Worm (Caenorhabditis elegans) whole organism, young adult: ENCODE data around the gene R04B5.7.
"Not testable (repeated sequence)": the region's sequence is repeated elsewhere in the genome, so short reads cannot be mapped to it uniquely, and the experiment has no call there.

Experiments used
- B0035.1 ChIP-seq: sonication (generic microtip); optimal IDR thresholded peaks from 2 replicates; lab custom pipeline; 2016; ENCODE audit warnings: missing genetic modification characterization, mild to moderate bottlenecking, missing compliant biosample characterization, missing genotype, missing genetic modification reagents
- B0336.3 ChIP-seq: fragments of 200-800 bp; sonication (Bioruptor generic); IDR thresholded peaks from 2 replicates; pipeline ENCODE4 v1.3.6; 2022; ENCODE audit warnings: missing genetic modification characterization, missing compliant biosample characterization
- D2030.7 ChIP-seq: fragments of 200-800 bp; sonication (Bioruptor generic); IDR thresholded peaks from 2 replicates; pipeline ENCODE4 v1.3.6; 2022; ENCODE audit warnings: missing genetic modification reagents, missing genetic modification characterization, missing compliant biosample characterization
- F33H1.4 ChIP-seq: fragments of 200-800 bp; sonication (Bioruptor generic); IDR thresholded peaks from 2 replicates; pipeline ENCODE4 v1.3.6; 2022; ENCODE audit warnings: missing genetic modification reagents, missing genetic modification characterization, missing compliant biosample characterization
- T26A5.8 ChIP-seq: sonication (generic microtip); optimal IDR thresholded peaks from 2 replicates; lab custom pipeline; 2016; ENCODE audit warnings: missing genetic modification characterization, missing compliant biosample characterization
- Y79H2A.3 ChIP-seq: fragments of 200-800 bp; sonication (Bioruptor generic); conservative IDR thresholded peaks from 2 replicates; pipeline ENCODE4 v1.3.6; 2022; ENCODE audit warnings: missing genetic modification reagents, missing genetic modification characterization, missing compliant biosample characterization
- attf-5 ChIP-seq: fragments of 200-800 bp; sonication (Bioruptor generic); optimal IDR thresholded peaks from 2 replicates; lab custom pipeline; 2018; ENCODE audit warnings: mild to moderate bottlenecking, missing genetic modification characterization, missing compliant biosample characterization
- attf-6 ChIP-seq: fragments of 200-800 bp; sonication (Bioruptor generic); IDR thresholded peaks from 2 replicates; pipeline ENCODE4 v1.3.6; 2022; ENCODE audit warnings: missing genetic modification reagents, missing genetic modification characterization, missing compliant biosample characterization
- bed-1 ChIP-seq: fragments of 200-800 bp; sonication (Bioruptor generic); IDR thresholded peaks from 2 replicates; pipeline ENCODE4 v1.3.6; 2022; ENCODE audit warnings: missing genetic modification reagents, missing genetic modification characterization, missing compliant biosample characterization
- cebp-1 ChIP-seq, 2 experiments: fragments of 200-800 bp in 1 of 2; sonication (Bioruptor generic) in 1 of 2; sonication (generic microtip) in 1 of 2; IDR thresholded peaks in 1 of 2; optimal IDR thresholded peaks in 1 of 2; 2 replicates each; pipeline versions ENCODE4 v1.3.6 to Lab custom; 2017 to 2022; ENCODE audit warnings: missing compliant biosample characterization in 2 of 2, missing genetic modification characterization in 2 of 2, mild to moderate bottlenecking in 1 of 2, missing genetic modification reagents in 1 of 2, moderate library complexity in 1 of 2
- ceh-100 ChIP-seq: fragments of 200-800 bp; sonication (Bioruptor generic); IDR thresholded peaks from 2 replicates; pipeline ENCODE4 v1.3.6; 2022; ENCODE audit warnings: missing genetic modification reagents, missing genetic modification characterization, missing compliant biosample characterization
- ceh-27 ChIP-seq: fragments of 200-800 bp; sonication (Bioruptor generic); optimal IDR thresholded peaks from 2 replicates; lab custom pipeline; 2018; ENCODE audit warnings: mild to moderate bottlenecking, missing genetic modification characterization, moderate library complexity, missing compliant biosample characterization
- ceh-40 ChIP-seq: fragments of 200-800 bp; sonication (Bioruptor generic); IDR thresholded peaks from 2 replicates; pipeline ENCODE4 v1.3.6; 2022; ENCODE audit warnings: missing genetic modification characterization, missing compliant biosample characterization
- dox-1 ChIP-seq: fragments of 200-800 bp; sonication (Bioruptor generic); IDR thresholded peaks from 2 replicates; pipeline ENCODE4 v1.3.6; 2022; ENCODE audit warnings: missing genetic modification reagents, missing genetic modification characterization, missing compliant biosample characterization
- dpl-1 ChIP-seq: fragments of 150-350 bp; optimal IDR thresholded peaks from 2 replicates; lab custom pipeline; 2014; ENCODE audit warnings: missing biosample characterization, missing genetic modification reagents, missing genetic modification characterization
- egl-44 ChIP-seq: fragments of 200-800 bp; sonication (Bioruptor generic); IDR thresholded peaks from 2 replicates; pipeline ENCODE4 v1.3.6; 2022; ENCODE audit warnings: missing genetic modification reagents, missing genetic modification characterization, missing compliant biosample characterization
- ekl-4 ChIP-seq: fragments of 200-800 bp; sonication (Bioruptor generic); IDR thresholded peaks from 2 replicates; pipeline ENCODE4 v1.3.6; 2022; ENCODE audit warnings: missing genetic modification reagents, missing genetic modification characterization, missing compliant biosample characterization
- hlh-26 ChIP-seq: fragments of 200-800 bp; sonication (Bioruptor generic); conservative IDR thresholded peaks from 2 replicates; pipeline ENCODE4 v1.3.6; 2022; ENCODE audit warnings: missing genetic modification reagents, missing genetic modification characterization, missing compliant biosample characterization
- hmg-1.2 ChIP-seq: fragments of 200-800 bp; sonication (Bioruptor generic); IDR thresholded peaks from 2 replicates; pipeline ENCODE4 v1.3.6; 2022; ENCODE audit warnings: missing genetic modification reagents, missing genetic modification characterization, missing compliant biosample characterization
- hsf-1 ChIP-seq: fragments of 200-800 bp; sonication (Bioruptor generic); IDR thresholded peaks from 2 replicates; pipeline ENCODE4 v1.3.6; 2022; ENCODE audit warnings: missing genetic modification reagents, missing genetic modification characterization, missing compliant biosample characterization
- let-607 ChIP-seq, 2 experiments: fragments of 200-800 bp in 1 of 2; sonication (Bioruptor generic) in 1 of 2; sonication (generic microtip) in 1 of 2; optimal IDR thresholded peaks; 2 replicates each; lab custom pipeline; 2016 to 2018; ENCODE audit warnings: mild to moderate bottlenecking in 2 of 2, missing compliant biosample characterization in 2 of 2, missing genetic modification characterization in 2 of 2, moderate library complexity in 2 of 2, missing genotype in 1 of 2
- lin-35 ChIP-seq, 3 experiments: fragments of 150-350 bp in 2 of 3; sonication (generic microtip) in 1 of 3; optimal IDR thresholded peaks; 2 replicates each; lab custom pipeline; 2014 to 2018; ENCODE audit warnings: missing biosample characterization in 3 of 3, missing genetic modification characterization in 3 of 3, missing genetic modification reagents in 3 of 3
- lin-54 ChIP-seq: fragments of 200-800 bp; sonication (Bioruptor generic); optimal IDR thresholded peaks from 2 replicates; lab custom pipeline; 2018; ENCODE audit warnings: mild to moderate bottlenecking, missing genetic modification characterization, missing compliant biosample characterization
- lsl-1 ChIP-seq: fragments of 200-800 bp; sonication (Bioruptor generic); optimal IDR thresholded peaks from 2 replicates; lab custom pipeline; 2018; ENCODE audit warnings: mild to moderate bottlenecking, missing genetic modification characterization, moderate library complexity, missing compliant biosample characterization
- madf-3 ChIP-seq: fragments of 200-800 bp; sonication (Bioruptor generic); IDR thresholded peaks from 2 replicates; pipeline ENCODE4 v1.3.6; 2022; ENCODE audit warnings: missing genetic modification reagents, missing genetic modification characterization, missing compliant biosample characterization
- madf-8 ChIP-seq: fragments of 200-800 bp; sonication (Bioruptor generic); conservative IDR thresholded peaks from 2 replicates; pipeline ENCODE4 v1.3.6; 2022; ENCODE audit warnings: missing genetic modification reagents, missing genetic modification characterization, missing compliant biosample characterization
- mcd-1 ChIP-seq: fragments of 200-800 bp; sonication (Bioruptor generic); IDR thresholded peaks from 2 replicates; pipeline ENCODE4 v1.3.6; 2022; ENCODE audit warnings: missing genetic modification reagents, missing genetic modification characterization, missing compliant biosample characterization
- mes-4 ChIP-seq: sonication (generic microtip); optimal IDR thresholded peaks from 2 replicates; lab custom pipeline; 2016; ENCODE audit warnings: missing genotype, missing genetic modification characterization, missing compliant biosample characterization
- nfyb-1 ChIP-seq: fragments of 200-800 bp; sonication (Bioruptor generic); IDR thresholded peaks from 2 replicates; pipeline ENCODE4 v1.3.6; 2022; ENCODE audit warnings: missing genetic modification reagents, missing genetic modification characterization, missing compliant biosample characterization
- nhr-120 ChIP-seq: fragments of 200-800 bp; sonication (Bioruptor generic); IDR thresholded peaks from 2 replicates; pipeline ENCODE4 v1.3.6; 2022; ENCODE audit warnings: missing genetic modification characterization, missing compliant biosample characterization
- rcor-1 ChIP-seq: fragments of 200-800 bp; sonication (Bioruptor generic); IDR thresholded peaks from 2 replicates; pipeline ENCODE4 v1.3.6; 2022; ENCODE audit warnings: missing genetic modification reagents, missing genetic modification characterization, missing compliant biosample characterization
- rec-8 ChIP-seq, 2 experiments: sonication (generic microtip); optimal IDR thresholded peaks; 2 replicates each; lab custom pipeline; 2016; ENCODE audit warnings: mild to moderate bottlenecking in 2 of 2, missing genetic modification characterization in 2 of 2, missing genetic modification reagents in 2 of 2, missing genotype in 2 of 2, missing biosample characterization in 1 of 2, missing compliant biosample characterization in 1 of 2, moderate library complexity in 1 of 2
- sea-2 ChIP-seq: fragments of 200-800 bp; sonication (Bioruptor generic); IDR thresholded peaks from 2 replicates; pipeline ENCODE4 v1.3.6; 2022; ENCODE audit warnings: missing genetic modification characterization, missing compliant biosample characterization
- snpc-4 ChIP-seq, 5 experiments: fragments of 150-350 bp in 1 of 5; sonication (generic microtip) in 4 of 5; optimal IDR thresholded peaks; 2 replicates each; lab custom pipeline; 2014 to 2018; ENCODE audit warnings: missing genetic modification characterization in 5 of 5, missing biosample characterization in 3 of 5, antibody characterized with exemption in 2 of 5, mild to moderate bottlenecking in 2 of 5, missing compliant biosample characterization in 2 of 5, missing genotype in 2 of 5, moderate library complexity in 2 of 5, missing genetic modification reagents in 1 of 5
- zfh-2 ChIP-seq: fragments of 200-800 bp; sonication (Bioruptor generic); conservative IDR thresholded peaks from 2 replicates; pipeline ENCODE4 v1.3.6; 2022; ENCODE audit warnings: missing genetic modification reagents, missing genetic modification characterization, missing compliant biosample characterization
- ztf-22 ChIP-seq: fragments of 200-800 bp; sonication (Bioruptor generic); optimal IDR thresholded peaks from 2 replicates; lab custom pipeline; 2018; ENCODE audit warnings: mild to moderate bottlenecking, missing genetic modification characterization, moderate library complexity, missing compliant biosample characterization
- ztf-28 ChIP-seq: fragments of 200-800 bp; sonication (Bioruptor generic); IDR thresholded peaks from 2 replicates; pipeline ENCODE4 v1.3.6; 2022; ENCODE audit warnings: missing genetic modification reagents, missing genetic modification characterization, missing compliant biosample characterization

R04B5.7 gene

ce11 chrV:10049192-10049816 lies 41.1 kb downstream of the R04B5.7 start (continued):
- peak; percentile 70 for TF ChIP-seq D2030.7
- TF ChIP-seq attf-6 (GFP tag; lab: Robert Waterston, UW) = peak; percentile 23; the same call in 1 of the 2 replicates
- peak; percentile 90 for TF ChIP-seq madf-8
- peak; percentile 63; the same call in 1 of the 2 replicates for TF ChIP-seq egl-44 (GFP tag; lab: Robert Waterston, UW)
- TF ChIP-seq bed-1 (GFP tag; lab: Robert Waterston, UW) = 0 out of 2 replicates have a peak, but pooled peaks have one; percentile 58
- TF ChIP-seq hsf-1 (GFP tag; lab: Robert Waterston, UW) = peak; percentile 99
- 0 out of 2 replicates have a peak, but pooled peaks have one; percentile 59 for TF ChIP-seq nfyb-1 (GFP tag; lab: Robert Waterston, UW)
- TF ChIP-seq ekl-4 (GFP tag; lab: Robert Waterston, UW) = peak; percentile 66; the same call in 1 of the 2 replicates
- peak; percentile 56; the same call in 1 of the 2 replicates for TF ChIP-seq rcor-1
- TF ChIP-seq dox-1 = peak; percentile 76; the same call in 1 of the 2 replicates
- 0 out of 2 replicates have a peak, but pooled peaks have one; percentile 30 for TF ChIP-seq ztf-28 (GFP tag; lab: Robert Waterston, UW)
- peak; percentile 75 for TF ChIP-seq mcd-1
- peak; percentile 46; the same call in 1 of the 2 replicates for TF ChIP-seq cebp-1 (GFP tag; IDR thresholded peaks at IDR 0.05; lab: Robert Waterston, UW)
- not testable (repeated sequence) for TF ChIP-seq cebp-1 (tag; optimal IDR thresholded peaks at IDR 0.05; lab: Kevin White, UChicago)

ce11 chrV:10047189-10047588 lies 43.2 kb downstream of the R04B5.7 start:
- TF ChIP-seq F33H1.4 (GFP tag; lab: Robert Waterston, UW) (no peak), dpl-1 (no peak), zfh-2 (GFP tag; lab: Robert Waterston, UW) (peak; percentile 57; the same call in 1 of the 2 replicates)

ce11 chrV:10046503-10046902 lies 43.9 kb downstream of the R04B5.7 start:
- TF ChIP-seq sea-2 (GFP tag; lab: Robert Waterston, UW) (no peak), nfyb-1 (GFP tag; lab: Robert Waterston, UW) (0 out of 2 replicates have a peak, but pooled peaks have one; percentile 31), ceh-27 (GFP tag; lab: Kevin White, UChicago) (peak; percentile 4), T26A5.8 (tag; lab: Kevin White, UChicago) (no peak), D2030.7 (0 out of 2 replicates have a peak, but pooled peaks have one; percentile 10)

ce11 chrV:10044735-10045134 lies 45.6 kb downstream of the R04B5.7 start:
- TF ChIP-seq madf-8 = no peak
- no peak for TF ChIP-seq B0035.1 (tag; lab: Kevin White, UChicago)
- TF ChIP-seq ztf-22 (GFP tag; lab: Kevin White, UChicago) = no peak
- no peak for TF ChIP-seq lsl-1 (GFP tag; lab: Kevin White, UChicago)
- TF ChIP-seq hlh-26 (GFP tag; lab: Robert Waterston, UW) = no peak
- TF ChIP-seq ceh-40 = no peak
- TF ChIP-seq ekl-4 (GFP tag; lab: Robert Waterston, UW) = no peak
- TF ChIP-seq nhr-120 (GFP tag; lab: Robert Waterston, UW) = no peak
- TF ChIP-seq let-607 (tag; optimal IDR thresholded peaks at IDR 0.05; lab: Kevin White, UChicago) = no peak

ce11 chrV:10043234-10043796 lies 47.0 kb downstream of the R04B5.7 start, which contains the start of gene T06E8.8:
Gene T06E8.8 (plus strand): TSS chrV:10043746.
- TF ChIP-seq lin-54 (GFP tag; lab: Kevin White, UChicago) (no peak), snpc-4 (GFP tag; optimal IDR thresholded peaks at IDR 0.05; lab: Kevin White, UChicago) (no peak), snpc-4 (tag; optimal IDR thresholded peaks at IDR 0.05; lab: Kevin White, UChicago) (no peak), mes-4 (tag; lab: Kevin White, UChicago) (no peak), cebp-1 (GFP tag; IDR thresholded peaks at IDR 0.05; lab: Robert Waterston, UW) (no peak), cebp-1 (tag; optimal IDR thresholded peaks at IDR 0.05; lab: Kevin White, UChicago) (peak; percentile 42), ceh-100 (GFP tag; lab: Robert Waterston, UW) (no peak), madf-8 (no peak), madf-3 (no peak), rec-8 (tag; optimal IDR thresholded peaks at IDR 0.05; lab: Kevin White, UChicago) (no peak), hmg-1.2 (GFP tag; lab: Robert Waterston, UW) (peak; percentile 41; the same call in 1 of the 2 replicates), lin-35 (GFP tag; optimal IDR thresholded peaks at IDR 0.05; lab: Kevin White, UChicago) (peak in 1 of 3 experiments; percentile 25), B0336.3 (no peak), ztf-22 (GFP tag; lab: Kevin White, UChicago) (no peak), Y79H2A.3 (GFP tag; lab: Robert Waterston, UW) (no peak), attf-5 (GFP tag; lab: Kevin White, UChicago) (no peak)
